Fruit fly (Drosophila melanogaster) whole organism, embryonic: ENCODE results near the gene mal.
A peak's percentile ranks its signal among the peaks of the same experiment; 100 is the strongest.

ENCODE experiments used
- Bgb ChIP-seq: fragments of 200-800 bp; sonication (Bioruptor generic); IDR thresholded peaks from 2 replicates; pipeline ENCODE4 v1.3.6; 2022; ENCODE audit warnings: missing biosample characterization, missing genetic modification characterization; ENCODE audit not compliant: partially characterized antibody
- CG1024 ChIP-seq: fragments of 200-800 bp; sonication (Bioruptor generic); IDR thresholded peaks from 2 replicates; pipeline ENCODE4 v1.3.6; 2022; ENCODE audit warnings: missing biosample characterization, missing genetic modification characterization
- CG10267 ChIP-seq: fragments of 200-800 bp; sonication (Bioruptor generic); optimal IDR thresholded peaks from 2 replicates; lab custom pipeline; 2018; ENCODE audit warnings: missing biosample characterization, mild to moderate bottlenecking, missing genetic modification characterization, moderate library complexity
- CG11696 ChIP-seq: fragments of 200-800 bp; sonication (Bioruptor generic); IDR thresholded peaks from 2 replicates; pipeline ENCODE4 v1.3.6; 2022; ENCODE audit warnings: missing biosample characterization, missing genetic modification characterization
- CG12236 ChIP-seq: fragments of 200-800 bp; sonication (Bioruptor generic); optimal IDR thresholded peaks from 2 replicates; lab custom pipeline; 2016; ENCODE audit warnings: missing biosample characterization, missing genetic modification characterization
- CG13287 ChIP-seq: fragments of 200-800 bp; sonication (Bioruptor generic); IDR thresholded peaks from 2 replicates; pipeline ENCODE4 v1.3.6; 2022; ENCODE audit warnings: missing biosample characterization, missing genetic modification characterization; ENCODE audit not compliant: partially characterized antibody
- CG15514 ChIP-seq: fragments of 200-800 bp; sonication (Bioruptor generic); optimal IDR thresholded peaks from 3 replicates; lab custom pipeline; 2017; ENCODE audit warnings: missing biosample characterization, missing genetic modification characterization, mild to moderate bottlenecking, moderate library complexity, missing genetic modification reagents
- CG17359 ChIP-seq: fragments of 200-800 bp; sonication (Bioruptor generic); optimal IDR thresholded peaks from 3 replicates; lab custom pipeline; 2018; ENCODE audit warnings: missing biosample characterization, mild to moderate bottlenecking, missing genetic modification characterization, moderate library complexity
- CG1792 ChIP-seq: fragments of 200-800 bp; sonication (Bioruptor generic); optimal IDR thresholded peaks from 2 replicates; lab custom pipeline; 2016; ENCODE audit warnings: missing biosample characterization, missing genetic modification characterization
- CG18011 ChIP-seq: fragments of 200-800 bp; sonication (Bioruptor generic); optimal IDR thresholded peaks from 2 replicates; lab custom pipeline; 2017; ENCODE audit warnings: missing biosample characterization, missing genetic modification characterization, mild to moderate bottlenecking, moderate library complexity, missing genotype
- CG2129 ChIP-seq: fragments of 200-800 bp; sonication (Bioruptor generic); IDR thresholded peaks from 2 replicates; pipeline ENCODE4 v1.3.6; 2022; ENCODE audit warnings: missing biosample characterization, missing genetic modification characterization; ENCODE audit not compliant: partially characterized antibody
- CG31365 ChIP-seq: fragments of 200-800 bp; sonication (Bioruptor generic); optimal IDR thresholded peaks from 2 replicates; lab custom pipeline; 2018; ENCODE audit warnings: missing biosample characterization, mild to moderate bottlenecking, missing genetic modification characterization
- CG31441 ChIP-seq: fragments of 200-800 bp; sonication (Bioruptor generic); IDR thresholded peaks from 2 replicates; pipeline ENCODE4 v1.3.6; 2022; ENCODE audit warnings: missing biosample characterization, missing genetic modification characterization
- CG34224 ChIP-seq: fragments of 200-800 bp; sonication (Bioruptor generic); IDR thresholded peaks from 3 replicates; pipeline ENCODE4 v1.3.6; 2022; ENCODE audit warnings: missing biosample characterization, missing genetic modification characterization; ENCODE audit not compliant: partially characterized antibody
- CG3726 ChIP-seq: fragments of 200-800 bp; sonication (Bioruptor generic); IDR thresholded peaks from 3 replicates; pipeline ENCODE4, ENCODE4 v1.3.6; 2022; ENCODE audit warnings: missing biosample characterization, missing genetic modification characterization
- CG4282 ChIP-seq: fragments of 200-800 bp; sonication (Bioruptor generic); optimal IDR thresholded peaks from 2 replicates; lab custom pipeline; 2016; ENCODE audit warnings: missing biosample characterization, missing genetic modification characterization
- CG4424 ChIP-seq: fragments of 200-800 bp; sonication (Bioruptor generic); optimal IDR thresholded peaks from 3 replicates; lab custom pipeline; 2016; ENCODE audit warnings: missing biosample characterization, missing genetic modification characterization
- CG9797 ChIP-seq: fragments of 200-800 bp; sonication (Bioruptor generic); optimal IDR thresholded peaks from 3 replicates; lab custom pipeline; 2018; ENCODE audit warnings: missing biosample characterization, mild to moderate bottlenecking, missing genetic modification characterization
- Dll ChIP-seq: fragments of 200-800 bp; sonication (Bioruptor generic); IDR thresholded peaks from 4 replicates; pipeline ENCODE4 v1.3.6; 2022; ENCODE audit warnings: missing biosample characterization, missing genetic modification characterization; ENCODE audit not compliant: partially characterized antibody
- Dref ChIP-seq: fragments of 200-800 bp; sonication (Bioruptor generic); IDR thresholded peaks from 2 replicates; pipeline ENCODE4 v1.3.6; 2022; ENCODE audit warnings: missing biosample characterization, missing genetic modification characterization
- E2f2 ChIP-seq: fragments of 200-800 bp; sonication (Bioruptor generic); IDR thresholded peaks from 2 replicates; pipeline ENCODE4 v1.3.6; 2022; ENCODE audit warnings: missing biosample characterization, missing genetic modification characterization
- ERR ChIP-seq: fragments of 200-800 bp; sonication (Bioruptor generic); optimal IDR thresholded peaks from 2 replicates; lab custom pipeline; 2016; ENCODE audit warnings: missing biosample characterization, missing genetic modification characterization
- MBD-R2 ChIP-seq: fragments of 200-800 bp; sonication (Bioruptor generic); IDR thresholded peaks from 2 replicates; pipeline ENCODE4 v1.3.6; 2022; ENCODE audit warnings: missing biosample characterization, missing genetic modification characterization
- MESR4 ChIP-seq: fragments of 200-800 bp; sonication (Bioruptor generic); optimal IDR thresholded peaks from 2 replicates; lab custom pipeline; 2018; ENCODE audit warnings: missing biosample characterization, mild to moderate bottlenecking, missing genetic modification characterization, moderate library complexity
- Myb ChIP-seq: fragments of 200-800 bp; sonication (Bioruptor generic); optimal IDR thresholded peaks from 2 replicates; lab custom pipeline; 2016; ENCODE audit warnings: missing biosample characterization, missing genetic modification characterization
- Opbp ChIP-seq: fragments of 200-800 bp; sonication (Bioruptor generic); IDR thresholded peaks from 3 replicates; pipeline ENCODE4 v1.3.6; 2022; ENCODE audit warnings: missing biosample characterization, missing genetic modification characterization; ENCODE audit not compliant: partially characterized antibody
- Rx ChIP-seq: fragments of 200-800 bp; sonication (Bioruptor generic); IDR thresholded peaks from 2 replicates; pipeline ENCODE4 v1.3.6; 2022; ENCODE audit warnings: missing biosample characterization, missing genetic modification characterization
- Sry-δ ChIP-seq: fragments of 200-800 bp; sonication (Bioruptor generic); optimal IDR thresholded peaks from 2 replicates; lab custom pipeline; 2016; ENCODE audit warnings: missing biosample characterization, missing genetic modification characterization
- Trl ChIP-seq, 3 experiments: fragments of >200 bp in 2 of 3; fragments of 200-800 bp in 1 of 3; sonication (Bioruptor generic) in 1 of 3; optimal IDR thresholded peaks; 2 replicates in 1 of 3; 3 replicates in 2 of 3; lab custom pipeline; 2016 to 2017; ENCODE audit warnings: missing biosample characterization in 1 of 3, missing genetic modification characterization in 1 of 3
- Usf ChIP-seq: fragments of 200-800 bp; sonication (Bioruptor generic); optimal IDR thresholded peaks from 2 replicates; lab custom pipeline; 2017; ENCODE audit warnings: missing genotype, missing biosample characterization, missing genetic modification characterization
- YL-1 ChIP-seq: fragments of 200-800 bp; sonication (Bioruptor generic); optimal IDR thresholded peaks from 3 replicates; lab custom pipeline; 2017; ENCODE audit warnings: missing biosample characterization, mild to moderate bottlenecking, missing genetic modification characterization
- ac ChIP-seq: fragments of 200-800 bp; sonication (Bioruptor generic); optimal IDR thresholded peaks from 3 replicates; lab custom pipeline; 2017; ENCODE audit warnings: missing biosample characterization, mild to moderate bottlenecking, missing genetic modification characterization
- amos ChIP-seq: fragments of 200-800 bp; sonication (Bioruptor generic); IDR thresholded peaks from 2 replicates; pipeline ENCODE4 v1.3.6; 2022; ENCODE audit warnings: missing biosample characterization, missing genetic modification characterization; ENCODE audit not compliant: partially characterized antibody
- gfzf ChIP-seq: fragments of 200-800 bp; sonication (Bioruptor generic); optimal IDR thresholded peaks from 2 replicates; lab custom pipeline; 2016; ENCODE audit warnings: missing biosample characterization, mild to moderate bottlenecking, missing genetic modification characterization, moderate library complexity
- gt ChIP-seq: fragments of 200-800 bp; sonication (Bioruptor generic); IDR thresholded peaks from 2 replicates; pipeline ENCODE4 v1.3.6; 2022; ENCODE audit warnings: missing biosample characterization, missing genetic modification characterization
- her ChIP-seq: fragments of 200-800 bp; sonication (Bioruptor generic); optimal IDR thresholded peaks from 2 replicates; lab custom pipeline; 2016; ENCODE audit warnings: missing biosample characterization, missing genetic modification characterization
- kay ChIP-seq: fragments of 200-800 bp; sonication (Bioruptor generic); optimal IDR thresholded peaks from 2 replicates; lab custom pipeline; 2016; ENCODE audit warnings: missing biosample characterization, missing genetic modification characterization
- nau ChIP-seq: fragments of 200-800 bp; sonication (Bioruptor generic); optimal IDR thresholded peaks from 3 replicates; lab custom pipeline; 2017; ENCODE audit warnings: missing biosample characterization, mild to moderate bottlenecking, missing genetic modification characterization, missing genetic modification reagents
- nerfin-1 ChIP-seq: fragments of 200-800 bp; sonication (Bioruptor generic); optimal IDR thresholded peaks from 3 replicates; lab custom pipeline; 2019; ENCODE audit warnings: missing biosample characterization, mild to moderate bottlenecking, missing genetic modification characterization, moderate library complexity
- nom ChIP-seq: fragments of 200-800 bp; sonication (Bioruptor generic); optimal IDR thresholded peaks from 2 replicates; lab custom pipeline; 2017; ENCODE audit warnings: missing biosample characterization, missing genetic modification characterization, mild to moderate bottlenecking, moderate library complexity, missing genetic modification reagents
- pan ChIP-seq, 4 experiments: fragments of >200 bp in 3 of 4; fragments of 200-800 bp in 1 of 4; sonication (Bioruptor generic) in 1 of 4; optimal IDR thresholded peaks in 3 of 4; IDR thresholded peaks in 1 of 4; 2 replicates each; pipeline versions ENCODE4 v1.3.6 to Lab custom; 2017 to 2022; ENCODE audit warnings: missing biosample characterization in 2 of 4, missing genetic modification characterization in 2 of 4, mixed read lengths in 1 of 4
- pzg ChIP-seq: fragments of 200-800 bp; sonication (Bioruptor generic); optimal IDR thresholded peaks from 3 replicates; lab custom pipeline; 2018; ENCODE audit warnings: missing biosample characterization, mild to moderate bottlenecking, missing genetic modification characterization, moderate library complexity
- seq ChIP-seq: fragments of 200-800 bp; sonication (Bioruptor generic); IDR thresholded peaks from 2 replicates; pipeline ENCODE4 v1.3.6; 2022; ENCODE audit warnings: missing biosample characterization, missing genetic modification characterization
- sob ChIP-seq: fragments of 200-800 bp; sonication (Bioruptor generic); IDR thresholded peaks from 2 replicates; pipeline ENCODE4 v1.3.6; 2022; ENCODE audit warnings: missing biosample characterization, missing genetic modification characterization
- tgo ChIP-seq: fragments of 200-800 bp; sonication (Bioruptor generic); IDR thresholded peaks from 3 replicates; pipeline ENCODE4 v1.3.6; 2022; ENCODE audit warnings: missing biosample characterization, missing genetic modification characterization
- twi ChIP-seq: fragments of 200-800 bp; optimal IDR thresholded peaks from 2 replicates; lab custom pipeline; 2019; ENCODE audit warnings: missing biosample characterization, mild to moderate bottlenecking, missing genetic modification characterization, moderate library complexity
- z ChIP-seq: fragments of 200-800 bp; sonication (Bioruptor generic); IDR thresholded peaks from 3 replicates; pipeline ENCODE4 v1.3.6; 2022; ENCODE audit warnings: missing biosample characterization, missing genetic modification characterization

The mal gene

DNA sequence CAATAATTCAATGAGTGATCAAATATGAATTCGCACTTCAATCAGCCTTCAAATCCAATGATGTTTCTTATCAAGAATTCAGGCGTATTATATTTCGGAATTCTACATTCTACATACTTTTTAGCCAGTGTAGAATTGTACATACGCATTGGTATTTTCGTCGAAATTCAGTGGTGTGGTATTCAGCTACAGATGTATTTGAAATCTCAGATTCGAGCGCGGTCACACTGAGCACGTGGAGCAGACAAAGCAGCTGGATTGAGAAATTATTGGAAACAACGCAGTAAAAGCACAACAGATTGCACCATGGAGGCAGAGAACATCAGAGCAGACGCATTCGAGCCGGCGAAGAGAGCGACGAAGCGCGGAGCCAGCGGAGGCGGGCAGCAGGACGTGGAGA lies 38.2 kb upstream of the mal start (continued):
- TF ChIP-seq CG34224 (GFP tag; lab: Robert Waterston, UW): no peak
- no peak for TF ChIP-seq CG12236 (GFP tag; lab: Kevin White, UChicago)
- no peak for TF ChIP-seq CG31365
- no peak for TF ChIP-seq pan (optimal IDR thresholded peaks at IDR 0.05; lab: Kevin White, UChicago)
- no peak for TF ChIP-seq pan (GFP tag; optimal IDR thresholded peaks at IDR 0.05 in 1 of 2, IDR thresholded peaks at IDR 0.05 in 1 of 2)
- TF ChIP-seq twi (tag; lab: Kevin White, UChicago): no peak
- TF ChIP-seq CG18011 (GFP tag; lab: Kevin White, UChicago): peak; percentile 41
- TF ChIP-seq her: no peak
- TF ChIP-seq CG1024 (GFP tag; lab: Robert Waterston, UW): no peak
- TF ChIP-seq kay (GFP tag; lab: Kevin White, UChicago): no peak
- 0 out of 4 replicates have a peak, but pooled peaks have one; percentile 20 for TF ChIP-seq Dll (GFP tag; lab: Robert Waterston, UW)
- TF ChIP-seq nom (GFP tag; lab: Kevin White, UChicago): no peak
- peak; percentile 7 for TF ChIP-seq CG10267
- TF ChIP-seq gt (GFP tag; lab: Robert Waterston, UW): no peak
- TF ChIP-seq E2f2 (GFP tag; lab: Robert Waterston, UW): peak; percentile 42
- TF ChIP-seq CG17359 (tag; lab: Kevin White, UChicago): no peak
- TF ChIP-seq CG3726 (GFP tag; lab: Robert Waterston, UW): no peak
- peak; percentile 82 for TF ChIP-seq gfzf (GFP tag; lab: Kevin White, UChicago)
- peak; percentile 9 for TF ChIP-seq Sry-δ (GFP tag; lab: Kevin White, UChicago)
- no peak for TF ChIP-seq tgo (GFP tag; lab: Robert Waterston, UW)
- TF ChIP-seq seq (GFP tag; lab: Robert Waterston, UW): no peak
- peak; percentile 7 for TF ChIP-seq CG15514 (GFP tag; lab: Kevin White, UChicago)
- no peak for TF ChIP-seq Rx (GFP tag; lab: Robert Waterston, UW)
- no peak for TF ChIP-seq CG1792 (GFP tag; lab: Kevin White, UChicago)
- no peak for TF ChIP-seq Usf (GFP tag; lab: Kevin White, UChicago)
- peak; percentile 52 for TF ChIP-seq Myb (GFP tag; lab: Kevin White, UChicago)
- TF ChIP-seq nerfin-1: no peak
- peak; percentile 55 for TF ChIP-seq Bgb
- TF ChIP-seq YL-1 (GFP tag; lab: Kevin White, UChicago): peak; percentile 49
- no peak for TF ChIP-seq Trl (optimal IDR thresholded peaks at IDR 0.05; lab: Kevin White, UChicago)
- no peak for TF ChIP-seq Trl (GFP tag; optimal IDR thresholded peaks at IDR 0.05; lab: Kevin White, UChicago)
- TF ChIP-seq nau (GFP tag; lab: Kevin White, UChicago): no peak
- TF ChIP-seq, all 482 proteins: peak for 45

- TF ChIP-seq MESR4 (GFP tag; lab: Kevin White, UChicago) (peak; percentile 74), CG4282 (GFP tag; lab: Kevin White, UChicago) (no peak), CG4424 (GFP tag; lab: Kevin White, UChicago) (no peak), amos (GFP tag; lab: Robert Waterston, UW) (peak; percentile 42; the same call in 1 of the 2 replicates), MBD-R2 (GFP tag; lab: Robert Waterston, UW) (peak; percentile 37), pzg (peak; percentile 40), CG13287 (GFP tag; lab: Robert Waterston, UW) (0 out of 2 replicates have a peak, but pooled peaks have one; percentile 6), CG9797 (GFP tag; lab: Kevin White, UChicago) (peak; percentile 56), Myb (GFP tag; lab: Kevin White, UChicago) (peak; percentile 66), Dref (GFP tag; lab: Robert Waterston, UW) (peak; percentile 45), z (GFP tag; lab: Robert Waterston, UW) (no peak), CG11696 (GFP tag; lab: Robert Waterston, UW) (no peak), ERR (no peak), ac (GFP tag; lab: Kevin White, UChicago) (no peak), CG31441 (GFP tag; lab: Robert Waterston, UW) (no peak), gfzf (GFP tag; lab: Kevin White, UChicago) (peak; percentile 59), sob (GFP tag; lab: Robert Waterston, UW) (no peak), CG1792 (GFP tag; lab: Kevin White, UChicago) (no peak), Opbp (GFP tag; lab: Robert Waterston, UW) (0 out of 3 replicates have a peak, but pooled peaks have one; percentile 10), CG2129 (GFP tag; lab: Robert Waterston, UW) (no peak)
- TF ChIP-seq, all 482 proteins: peak for 10
Measured at dm6 chrX:20393580-20393979, 35.9 kb upstream of the mal start, which contains the start of gene Syx16. Gene Syx16 (minus strand): TSS chrX:20393751.
